Fruit fly (Drosophila melanogaster) whole organism, prepupa: ENCODE data around the gene CG11131.

Experiments
- Blimp-1 ChIP-seq: fragments of 200-800 bp; sonication (Bioruptor generic); optimal IDR thresholded peaks from 3 replicates; lab custom pipeline; 2017; ENCODE audit warnings: missing biosample characterization, missing genetic modification characterization, mild to moderate bottlenecking, moderate library complexity, missing genetic modification reagents
- CG10669 ChIP-seq: fragments of 200-800 bp; sonication (Bioruptor generic); optimal IDR thresholded peaks from 3 replicates; lab custom pipeline; 2018; ENCODE audit warnings: missing biosample characterization, mild to moderate bottlenecking, missing genetic modification characterization, moderate library complexity
- CG11762 ChIP-seq: fragments of 200-800 bp; sonication (Bioruptor generic); optimal IDR thresholded peaks from 3 replicates; lab custom pipeline; 2016; ENCODE audit warnings: missing biosample characterization, missing genetic modification characterization; ENCODE audit not compliant: insufficient read depth
- CG11902 ChIP-seq: fragments of 200-800 bp; sonication (Bioruptor generic); optimal IDR thresholded peaks from 3 replicates; lab custom pipeline; 2016; ENCODE audit warnings: missing biosample characterization, missing genetic modification characterization
- CG15336 ChIP-seq: fragments of 200-800 bp; sonication (Bioruptor generic); IDR thresholded peaks from 2 replicates; pipeline ENCODE4 v1.3.6; 2022; ENCODE audit warnings: missing biosample characterization, missing genetic modification characterization
- CG1621 ChIP-seq: fragments of 200-800 bp; sonication (Bioruptor generic); optimal IDR thresholded peaks from 3 replicates; lab custom pipeline; 2018; ENCODE audit warnings: missing biosample characterization, mild to moderate bottlenecking, missing genetic modification characterization
- CG16779 ChIP-seq: fragments of 200-800 bp; sonication (Bioruptor generic); optimal IDR thresholded peaks from 3 replicates; lab custom pipeline; 2017; ENCODE audit warnings: missing biosample characterization, mild to moderate bottlenecking, missing genetic modification characterization
- CG3032 ChIP-seq: fragments of 200-800 bp; optimal IDR thresholded peaks from 2 replicates; lab custom pipeline; 2019; ENCODE audit warnings: missing biosample characterization, mild to moderate bottlenecking, missing genetic modification characterization, moderate library complexity
- CG32006 ChIP-seq: fragments of 200-800 bp; sonication (Bioruptor generic); optimal IDR thresholded peaks from 3 replicates; lab custom pipeline; 2017; ENCODE audit warnings: missing biosample characterization, mild to moderate bottlenecking, missing genetic modification characterization
- CG3919 ChIP-seq: fragments of 200-800 bp; sonication (Bioruptor generic); optimal IDR thresholded peaks from 3 replicates; lab custom pipeline; 2016; ENCODE audit warnings: missing biosample characterization, missing genetic modification characterization
- CG6163 ChIP-seq: fragments of 200-800 bp; sonication (Bioruptor generic); IDR thresholded peaks from 3 replicates; pipeline ENCODE4 v1.3.6; 2022; ENCODE audit warnings: missing biosample characterization, missing genetic modification characterization
- CG6276 ChIP-seq: fragments of 200-800 bp; sonication (Bioruptor generic); optimal IDR thresholded peaks from 2 replicates; lab custom pipeline; 2017; ENCODE audit warnings: missing biosample characterization, mild to moderate bottlenecking, missing genetic modification characterization
- CG6792 ChIP-seq: fragments of 200-800 bp; sonication (Bioruptor generic); optimal IDR thresholded peaks from 3 replicates; lab custom pipeline; 2016; ENCODE audit warnings: missing biosample characterization, missing genetic modification characterization
- CG6854 ChIP-seq: fragments of 200-800 bp; sonication (Bioruptor generic); optimal IDR thresholded peaks from 2 replicates; lab custom pipeline; 2017; ENCODE audit warnings: missing biosample characterization, mild to moderate bottlenecking, missing genetic modification characterization
- CG7368 ChIP-seq: fragments of 200-800 bp; sonication (Bioruptor generic); optimal IDR thresholded peaks from 3 replicates; lab custom pipeline; 2016; ENCODE audit warnings: missing biosample characterization, missing genetic modification characterization
- CG8119 ChIP-seq: fragments of 200-800 bp; sonication (Bioruptor generic); IDR thresholded peaks from 3 replicates; pipeline ENCODE4 v1.3.6; 2022; ENCODE audit warnings: missing biosample characterization, missing genetic modification characterization
- CG8319 ChIP-seq: fragments of 200-800 bp; sonication (Bioruptor generic); optimal IDR thresholded peaks from 3 replicates; lab custom pipeline; 2016; ENCODE audit warnings: missing biosample characterization, missing genetic modification characterization
- CG8632 ChIP-seq: fragments of 200-800 bp; sonication (Bioruptor generic); optimal IDR thresholded peaks from 3 replicates; lab custom pipeline; 2016; ENCODE audit warnings: missing biosample characterization, missing genetic modification characterization
- CG9139 ChIP-seq: fragments of 200-800 bp; sonication (Bioruptor generic); optimal IDR thresholded peaks from 3 replicates; lab custom pipeline; 2017; ENCODE audit warnings: missing biosample characterization, mild to moderate bottlenecking, missing genetic modification characterization
- Eip78C ChIP-seq: fragments of 200-800 bp; sonication (Bioruptor generic); peaks from one replicate; lab custom pipeline; 2016; ENCODE audit warnings: missing biosample characterization, missing genetic modification characterization
- Eip93F ChIP-seq: fragments of 200-800 bp; sonication (Bioruptor generic); optimal IDR thresholded peaks from 2 replicates; lab custom pipeline; 2016; ENCODE audit warnings: missing biosample characterization, mild to moderate bottlenecking, missing genetic modification characterization
- Ets21C ChIP-seq: fragments of 200-800 bp; sonication (Bioruptor generic); optimal IDR thresholded peaks from 3 replicates; lab custom pipeline; 2016; ENCODE audit warnings: missing biosample characterization, missing genetic modification characterization
- Gug ChIP-seq: fragments of 200-800 bp; sonication (Bioruptor generic); IDR thresholded peaks from 2 replicates; pipeline ENCODE4 v1.3.6; 2022; ENCODE audit warnings: missing biosample characterization, missing genetic modification characterization
- Hr38 ChIP-seq: sonication (Bioruptor generic); optimal IDR thresholded peaks from 2 replicates; lab custom pipeline; 2016; ENCODE audit warnings: missing biosample characterization, missing genetic modification characterization
- Hr39 ChIP-seq: fragments of 200-800 bp; sonication (Bioruptor generic); optimal IDR thresholded peaks from 2 replicates; lab custom pipeline; 2016; ENCODE audit warnings: missing biosample characterization, missing genetic modification characterization
- Hr4 ChIP-seq: fragments of 200-800 bp; sonication (Bioruptor generic); optimal IDR thresholded peaks from 3 replicates; lab custom pipeline; 2016; ENCODE audit warnings: missing biosample characterization, missing genetic modification characterization
- Met ChIP-seq: fragments of 200-800 bp; sonication (Bioruptor generic); optimal IDR thresholded peaks from 3 replicates; lab custom pipeline; 2016; ENCODE audit warnings: missing biosample characterization, missing genetic modification characterization
- OdsH ChIP-seq: fragments of 200-800 bp; sonication (Bioruptor generic); optimal IDR thresholded peaks from 3 replicates; lab custom pipeline; 2016; ENCODE audit warnings: missing biosample characterization, missing genetic modification characterization
- Sox102F ChIP-seq: fragments of 200-800 bp; sonication (Bioruptor generic); optimal IDR thresholded peaks from 2 replicates; lab custom pipeline; 2016; ENCODE audit warnings: missing biosample characterization, mild to moderate bottlenecking, missing genetic modification characterization
- Sox14 ChIP-seq: fragments of 200-800 bp; sonication (Bioruptor generic); optimal IDR thresholded peaks from 3 replicates; lab custom pipeline; 2016; ENCODE audit warnings: missing biosample characterization, missing genetic modification characterization
- achi ChIP-seq: fragments of 200-800 bp; sonication (Bioruptor generic); optimal IDR thresholded peaks from 3 replicates; lab custom pipeline; 2016; ENCODE audit warnings: missing biosample characterization, missing genetic modification characterization
- dac ChIP-seq: fragments of 200-800 bp; sonication (Bioruptor generic); optimal IDR thresholded peaks from 2 replicates; lab custom pipeline; 2017; ENCODE audit warnings: missing biosample characterization, mild to moderate bottlenecking, missing genetic modification characterization
- dsx ChIP-seq: fragments of 200-800 bp; optimal IDR thresholded peaks from 3 replicates; lab custom pipeline; 2019; ENCODE audit warnings: missing biosample characterization, mild to moderate bottlenecking, missing genetic modification characterization, moderate library complexity; ENCODE audit not compliant: poor library complexity, severe bottlenecking
- esn ChIP-seq: fragments of 200-800 bp; sonication (Bioruptor generic); optimal IDR thresholded peaks from 2 replicates; lab custom pipeline; 2016; ENCODE audit warnings: missing biosample characterization, mild to moderate bottlenecking, missing genetic modification characterization, moderate library complexity
- fd59A ChIP-seq: fragments of 200-800 bp; sonication (Bioruptor generic); optimal IDR thresholded peaks from 2 replicates; lab custom pipeline; 2017; ENCODE audit warnings: missing biosample characterization, mild to moderate bottlenecking, missing genetic modification characterization, missing genetic modification reagents
- fd85E ChIP-seq: fragments of 200-800 bp; sonication (Bioruptor generic); optimal IDR thresholded peaks from 3 replicates; lab custom pipeline; 2016; ENCODE audit warnings: missing biosample characterization, missing genetic modification characterization
- lz ChIP-seq: fragments of 200-800 bp; sonication (Bioruptor generic); optimal IDR thresholded peaks from 3 replicates; lab custom pipeline; 2016; ENCODE audit warnings: missing biosample characterization, missing genetic modification characterization
- salr ChIP-seq, 2 experiments: fragments of 200-800 bp; sonication (Bioruptor generic); optimal IDR thresholded peaks; 3 replicates each; lab custom pipeline; 2016 to 2018; ENCODE audit warnings: missing biosample characterization in 2 of 2, missing genetic modification characterization in 2 of 2, mild to moderate bottlenecking in 1 of 2
- topi ChIP-seq: fragments of 200-800 bp; sonication (Bioruptor generic); optimal IDR thresholded peaks from 3 replicates; lab custom pipeline; 2016; ENCODE audit warnings: missing biosample characterization, missing genetic modification characterization

Gene CG11131

DNA sequence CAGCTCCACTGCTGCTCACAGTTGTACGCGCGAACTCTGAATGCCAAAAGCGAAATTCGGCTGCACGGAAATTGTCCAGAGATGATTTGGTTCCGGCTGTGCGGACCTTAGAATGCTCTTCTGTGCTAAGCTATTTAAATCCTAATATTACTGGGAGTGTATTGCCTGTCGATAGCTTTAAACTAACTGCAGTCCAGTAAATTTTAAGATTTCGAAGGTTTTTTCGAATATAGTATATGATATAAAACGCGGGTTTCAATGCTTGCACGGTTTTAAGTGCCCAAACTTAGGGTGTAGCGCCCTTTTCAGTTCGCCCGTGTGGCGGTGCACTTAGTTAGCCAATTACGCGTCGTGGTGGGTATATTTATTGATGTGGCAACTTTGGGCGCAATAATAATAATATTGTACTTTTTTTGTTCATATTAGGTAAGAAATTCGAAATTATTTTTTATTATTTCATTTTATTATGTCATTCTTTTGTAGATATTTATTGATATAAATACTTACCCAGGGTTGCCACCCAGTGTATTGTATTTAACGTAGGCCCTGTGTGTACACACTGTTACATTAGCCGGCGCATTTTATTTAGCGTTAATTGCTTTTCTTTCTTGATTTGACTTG, 19.7 kb upstream of the CG11131 start, which contains the start of the genes Chro and Ssl1 (continued):
- TF ChIP-seq achi (GFP tag; lab: Kevin White, UChicago) = peak; percentile 99
- TF ChIP-seq CG3919 (GFP tag; lab: Kevin White, UChicago) = peak; percentile 100
- peak; percentile 100 for TF ChIP-seq Hr38
- TF ChIP-seq Sox102F (GFP tag; lab: Kevin White, UChicago) = peak; percentile 100
- TF ChIP-seq CG6792 (GFP tag; lab: Kevin White, UChicago) = peak; percentile 100
- TF ChIP-seq CG32006 (GFP tag; lab: Kevin White, UChicago) = peak; percentile 100
- TF ChIP-seq Gug (GFP tag; lab: Robert Waterston, UW) = peak; percentile 100
- peak; percentile 99 for TF ChIP-seq CG16779 (tag; lab: Kevin White, UChicago)
- peak; percentile 100 for TF ChIP-seq Ets21C (GFP tag; lab: Kevin White, UChicago)
- TF ChIP-seq CG15336 (GFP tag; lab: Robert Waterston, UW) = peak; percentile 100
- TF ChIP-seq CG6854 = peak; percentile 100
- TF ChIP-seq CG11762 (GFP tag; lab: Kevin White, UChicago) = peak; percentile 100
- TF ChIP-seq Eip93F (GFP tag; lab: Kevin White, UChicago) = peak; percentile 100
- peak; percentile 100 for TF ChIP-seq CG1621 (tag; lab: Kevin White, UChicago)
- peak; percentile 100 for TF ChIP-seq CG8319
- TF ChIP-seq dac (GFP tag; lab: Kevin White, UChicago) = peak; percentile 100
- peak; percentile 100 for TF ChIP-seq CG6276 (GFP tag; lab: Kevin White, UChicago)
- TF ChIP-seq Eip78C = peak; percentile 100
- peak; percentile 100 for TF ChIP-seq CG8632
- TF ChIP-seq Sox14 (GFP tag; lab: Kevin White, UChicago) = peak; percentile 100
- TF ChIP-seq CG8119 (GFP tag; lab: Robert Waterston, UW) = peak; percentile 100
- peak; percentile 100 for TF ChIP-seq OdsH (GFP tag; lab: Kevin White, UChicago)
- TF ChIP-seq CG7368 (GFP tag; lab: Kevin White, UChicago) = peak; percentile 100
- peak; percentile 99 for TF ChIP-seq fd85E
- peak; percentile 100 for TF ChIP-seq fd59A (GFP tag; lab: Kevin White, UChicago)
- peak; percentile 100 for TF ChIP-seq CG6163 (GFP tag; lab: Robert Waterston, UW)
- peak; percentile 100 for TF ChIP-seq salr (GFP tag; optimal IDR thresholded peaks at IDR 0.05; lab: Kevin White, UChicago)
- peak; percentile 100 for TF ChIP-seq lz (GFP tag; lab: Kevin White, UChicago)
- peak; percentile 100 for TF ChIP-seq CG10669 (GFP tag; lab: Kevin White, UChicago)
- peak; percentile 98 for TF ChIP-seq Blimp-1 (GFP tag; lab: Kevin White, UChicago)
- TF ChIP-seq Hr4 (GFP tag; lab: Kevin White, UChicago) = peak; percentile 100
- peak; percentile 100 for TF ChIP-seq Hr39
- TF ChIP-seq CG3032 (tag; lab: Kevin White, UChicago) = peak; percentile 100
- peak; percentile 100 for TF ChIP-seq Met (GFP tag; lab: Kevin White, UChicago)
- TF ChIP-seq CG9139 (GFP tag; lab: Kevin White, UChicago) = peak; percentile 99
- TF ChIP-seq CG11902 = peak; percentile 100
- TF ChIP-seq dsx (GFP tag; lab: Kevin White, UChicago) = peak; percentile 99

- no peak for TF ChIP-seq topi (GFP tag; lab: Kevin White, UChicago)
- no peak for TF ChIP-seq CG11902
Measured at dm6 chr3L:22879344-22879723, 19.2 kb upstream of the CG11131 start.

dm6 chr3L:22880914-22881313, 17.6 kb upstream of the CG11131 start, which contains the start of gene slif:
TSS of gene slif (plus strand) at chr3L:22881045.
- no peak for TF ChIP-seq CG8119 (GFP tag; lab: Robert Waterston, UW)
- TF ChIP-seq dac (GFP tag; lab: Kevin White, UChicago) = no peak
- no peak for TF ChIP-seq achi (GFP tag; lab: Kevin White, UChicago)
- no peak for TF ChIP-seq Sox102F (GFP tag; lab: Kevin White, UChicago)
- no peak for TF ChIP-seq Eip78C
- TF ChIP-seq esn (GFP tag; lab: Kevin White, UChicago) = no peak
- no peak for TF ChIP-seq CG3032 (tag; lab: Kevin White, UChicago)
- no peak for TF ChIP-seq CG6792 (GFP tag; lab: Kevin White, UChicago)
- TF ChIP-seq fd59A (GFP tag; lab: Kevin White, UChicago) = no peak
- TF ChIP-seq Gug (GFP tag; lab: Robert Waterston, UW) = no peak
- TF ChIP-seq CG15336 (GFP tag; lab: Robert Waterston, UW) = no peak
- no peak for TF ChIP-seq CG7368 (GFP tag; lab: Kevin White, UChicago)
